Worm (Caenorhabditis elegans): ENCODE results near the gene T07G12.3.

- TF ChIP-seq flt-1 (GFP tag; IDR thresholded peaks at IDR 0.05) (no peak), ama-1 (optimal IDR thresholded peaks at IDR 0.05) (no peak), B0310.2 (tag; optimal IDR thresholded peaks at IDR 0.05) (no peak), scrt-1 (GFP tag; IDR thresholded peaks at IDR 0.05) (no peak), ceh-36 (tag; optimal IDR thresholded peaks at IDR 0.05) (no peak), hmbx-1 (tag; optimal IDR thresholded peaks at IDR 0.05) (no peak), tbx-37 (GFP tag; conservative IDR thresholded peaks at IDR 0.05) (no peak), tbx-11 (GFP tag; IDR thresholded peaks at IDR 0.05) (no peak), hmg-4 (GFP tag; optimal IDR thresholded peaks at IDR 0.05) (no peak), aly-1 (tag; optimal IDR thresholded peaks at IDR 0.05) (no peak), ceh-13 (GFP tag; optimal IDR thresholded peaks at IDR 0.05) (no peak), tra-4 (tag; optimal IDR thresholded peaks at IDR 0.05) (no peak)
Observed at ce11 chrIV:10577600-10577999, 43.9 kb downstream of the T07G12.3 start.
